Fruit fly (Drosophila melanogaster) whole organism, embryonic: Measurements from ENCODE around the gene CG13359.

Source experiments
- Abd-B ChIP-seq: fragments of 200-800 bp; sonication (Bioruptor generic); optimal IDR thresholded peaks from 2 replicates; lab custom pipeline; 2018; ENCODE audit warnings: missing biosample characterization, mild to moderate bottlenecking, missing genetic modification characterization, moderate library complexity
- Asciz ChIP-seq: fragments of 200-800 bp; sonication (Bioruptor generic); optimal IDR thresholded peaks from 2 replicates; lab custom pipeline; 2017; ENCODE audit warnings: missing biosample characterization, mild to moderate bottlenecking, missing genetic modification characterization, missing genetic modification reagents
- CG10209 ChIP-seq: fragments of 200-800 bp; sonication (Bioruptor generic); optimal IDR thresholded peaks from 3 replicates; lab custom pipeline; 2017; ENCODE audit warnings: missing biosample characterization, mild to moderate bottlenecking, missing genetic modification characterization, missing genetic modification reagents
- CG10462 ChIP-seq: fragments of 200-800 bp; sonication (Bioruptor generic); optimal IDR thresholded peaks from 2 replicates; lab custom pipeline; 2016; ENCODE audit warnings: missing biosample characterization, missing genetic modification characterization
- CG12391 ChIP-seq: fragments of 200-800 bp; sonication (Bioruptor generic); optimal IDR thresholded peaks from 3 replicates; lab custom pipeline; 2018; ENCODE audit warnings: missing biosample characterization, mild to moderate bottlenecking, missing genetic modification characterization, moderate library complexity
- CG13287 ChIP-seq: fragments of 200-800 bp; sonication (Bioruptor generic); IDR thresholded peaks from 2 replicates; pipeline ENCODE4 v1.3.6; 2022; ENCODE audit warnings: missing biosample characterization, missing genetic modification characterization; ENCODE audit not compliant: partially characterized antibody
- CG14860 ChIP-seq: fragments of 200-800 bp; sonication (Bioruptor generic); IDR thresholded peaks from 3 replicates; pipeline ENCODE4 v1.3.6; 2022; ENCODE audit warnings: missing biosample characterization, missing genetic modification characterization; ENCODE audit not compliant: partially characterized antibody
- CG15073 ChIP-seq: fragments of 200-800 bp; sonication (Bioruptor generic); optimal IDR thresholded peaks from 2 replicates; lab custom pipeline; 2016; ENCODE audit warnings: missing biosample characterization, missing genetic modification characterization
- CG17359 ChIP-seq: fragments of 200-800 bp; sonication (Bioruptor generic); optimal IDR thresholded peaks from 3 replicates; lab custom pipeline; 2018; ENCODE audit warnings: missing biosample characterization, mild to moderate bottlenecking, missing genetic modification characterization, moderate library complexity
- CG17361 ChIP-seq: fragments of 200-800 bp; sonication (Bioruptor generic); IDR thresholded peaks from 3 replicates; pipeline ENCODE4 v1.3.6; 2022; ENCODE audit warnings: missing biosample characterization, missing genetic modification characterization
- CG2199 ChIP-seq: fragments of 200-800 bp; sonication (Bioruptor generic); IDR thresholded peaks from 3 replicates; pipeline ENCODE4 v1.3.6; 2022; ENCODE audit warnings: missing biosample characterization, missing genetic modification characterization
- CG31224 ChIP-seq: fragments of 200-800 bp; sonication (Bioruptor generic); IDR thresholded peaks from 2 replicates; pipeline ENCODE4 v1.3.6; 2022; ENCODE audit warnings: missing biosample characterization, missing genetic modification characterization
- CG32772 ChIP-seq: fragments of 200-800 bp; sonication (Bioruptor generic); IDR thresholded peaks from 2 replicates; pipeline ENCODE4 v1.3.6; 2022; ENCODE audit warnings: missing biosample characterization, missing genetic modification characterization
- CG3281 ChIP-seq: fragments of 200-800 bp; sonication (Bioruptor generic); optimal IDR thresholded peaks from 3 replicates; lab custom pipeline; 2017; ENCODE audit warnings: missing biosample characterization, mild to moderate bottlenecking, missing genetic modification characterization
- CG3847 ChIP-seq: fragments of 200-800 bp; sonication (Bioruptor generic); IDR thresholded peaks from 2 replicates; pipeline ENCODE4 v1.3.6; 2022; ENCODE audit warnings: missing biosample characterization, missing genetic modification characterization
- CG4360 ChIP-seq: fragments of 200-800 bp; sonication (Bioruptor generic); IDR thresholded peaks from 2 replicates; pipeline ENCODE4 v1.3.6; 2022; ENCODE audit warnings: missing biosample characterization, missing genetic modification characterization
- CG7963 ChIP-seq: fragments of 200-800 bp; sonication (Bioruptor generic); IDR thresholded peaks from 3 replicates; pipeline ENCODE4 v1.3.6; 2022; ENCODE audit warnings: missing biosample characterization, missing genetic modification characterization; ENCODE audit not compliant: partially characterized antibody
- CG8089 ChIP-seq: fragments of 200-800 bp; sonication (Bioruptor generic); optimal IDR thresholded peaks from 3 replicates; lab custom pipeline; 2016; ENCODE audit warnings: missing biosample characterization, missing genetic modification characterization
- D ChIP-seq, 2 experiments: fragments of 200-800 bp in 1 of 2; fragments of >200 bp in 1 of 2; sonication (Bioruptor generic) in 1 of 2; optimal IDR thresholded peaks; 2 replicates in 1 of 2; 3 replicates in 1 of 2; lab custom pipeline; 2017; ENCODE audit warnings: mild to moderate bottlenecking in 1 of 2, missing biosample characterization in 1 of 2, missing genetic modification characterization in 1 of 2, missing genetic modification reagents in 1 of 2
- Doc3 ChIP-seq: fragments of 200-800 bp; sonication (Bioruptor generic); IDR thresholded peaks from 3 replicates; pipeline ENCODE4 v1.3.6; 2022; ENCODE audit warnings: missing biosample characterization, missing genetic modification characterization; ENCODE audit not compliant: partially characterized antibody
- Dp ChIP-seq: fragments of 200-800 bp; sonication (Bioruptor generic); optimal IDR thresholded peaks from 2 replicates; lab custom pipeline; 2018; ENCODE audit warnings: missing biosample characterization, mild to moderate bottlenecking, missing genetic modification characterization, moderate library complexity
- E2f1 ChIP-seq: fragments of 200-800 bp; sonication (Bioruptor generic); IDR thresholded peaks from 2 replicates; pipeline ENCODE4 v1.3.6; 2022; ENCODE audit warnings: missing biosample characterization, missing genetic modification characterization
- Fer2 ChIP-seq: fragments of 200-800 bp; sonication (Bioruptor generic); optimal IDR thresholded peaks from 2 replicates; lab custom pipeline; 2018; ENCODE audit warnings: missing biosample characterization, mild to moderate bottlenecking, missing genetic modification characterization, moderate library complexity
- Gsc ChIP-seq: fragments of 200-800 bp; sonication (Bioruptor generic); IDR thresholded peaks from 2 replicates; pipeline ENCODE4 v1.3.6; 2022; ENCODE audit warnings: missing biosample characterization, missing genetic modification characterization
- Jarid2 ChIP-seq: fragments of 200-800 bp; sonication (Bioruptor generic); optimal IDR thresholded peaks from 3 replicates; lab custom pipeline; 2017; ENCODE audit warnings: mild to moderate bottlenecking, missing biosample characterization, missing genetic modification reagents, missing genetic modification characterization
- MTF-1 ChIP-seq: fragments of 200-800 bp; sonication (Bioruptor generic); optimal IDR thresholded peaks from 2 replicates; lab custom pipeline; 2018; ENCODE audit warnings: missing biosample characterization, mild to moderate bottlenecking, missing genetic modification characterization, borderline replicate concordance
- Med ChIP-seq: fragments of 200-800 bp; sonication (Bioruptor generic); peaks from one replicate; lab custom pipeline; 2016; ENCODE audit warnings: missing biosample characterization, missing genetic modification characterization, mild to moderate bottlenecking, inconsistent platforms, moderate library complexity
- NK7.1 ChIP-seq: fragments of 200-800 bp; sonication (Bioruptor generic); optimal IDR thresholded peaks from 3 replicates; lab custom pipeline; 2016; ENCODE audit warnings: missing biosample characterization, missing genetic modification characterization
- Nf-YA ChIP-seq: fragments of 200-800 bp; sonication (Bioruptor generic); IDR thresholded peaks from 2 replicates; pipeline ENCODE4 v1.3.6; 2022; ENCODE audit warnings: missing biosample characterization, missing genetic modification characterization
- Stat92E ChIP-seq, 3 experiments: fragments of >200 bp in 2 of 3; fragments of 200-800 bp in 1 of 3; sonication (Bioruptor generic) in 1 of 3; optimal IDR thresholded peaks; 2 replicates each; lab custom pipeline; 2017 to 2019; ENCODE audit warnings: missing biosample characterization in 3 of 3, missing genetic modification characterization in 3 of 3, mild to moderate bottlenecking in 1 of 3, moderate library complexity in 1 of 3
- Xrp1 ChIP-seq: fragments of 200-800 bp; sonication (Bioruptor generic); IDR thresholded peaks from 2 replicates; pipeline ENCODE4 v1.3.6; 2022; ENCODE audit warnings: missing biosample characterization, missing genetic modification characterization
- amos ChIP-seq: fragments of 200-800 bp; sonication (Bioruptor generic); IDR thresholded peaks from 2 replicates; pipeline ENCODE4 v1.3.6; 2022; ENCODE audit warnings: missing biosample characterization, missing genetic modification characterization; ENCODE audit not compliant: partially characterized antibody
- aop ChIP-seq: fragments of 200-800 bp; sonication (Bioruptor generic); IDR thresholded peaks from 2 replicates; pipeline ENCODE4 v1.3.6; 2022; ENCODE audit warnings: missing biosample characterization, missing genetic modification characterization
- bcd ChIP-seq: fragments of 200-800 bp; sonication (Bioruptor generic); optimal IDR thresholded peaks from 2 replicates; lab custom pipeline; 2017; ENCODE audit warnings: missing biosample characterization, mild to moderate bottlenecking, missing genetic modification characterization
- dpn ChIP-seq, 2 experiments: fragments of 200-800 bp; sonication (Bioruptor generic); optimal IDR thresholded peaks; 3 replicates each; lab custom pipeline; 2016; ENCODE audit warnings: missing biosample characterization in 2 of 2, missing genetic modification characterization in 2 of 2
- gfzf ChIP-seq: fragments of 200-800 bp; sonication (Bioruptor generic); optimal IDR thresholded peaks from 2 replicates; lab custom pipeline; 2016; ENCODE audit warnings: missing biosample characterization, mild to moderate bottlenecking, missing genetic modification characterization, moderate library complexity
- h ChIP-seq: fragments of >200 bp; optimal IDR thresholded peaks from 2 replicates; lab custom pipeline; 2017
- lab ChIP-seq: fragments of 200-800 bp; sonication (Bioruptor generic); optimal IDR thresholded peaks from 3 replicates; lab custom pipeline; 2017; ENCODE audit warnings: missing biosample characterization, missing genetic modification characterization, mild to moderate bottlenecking, moderate library complexity, missing genetic modification reagents
- lbe ChIP-seq: fragments of 200-800 bp; sonication (Bioruptor generic); optimal IDR thresholded peaks from 2 replicates; lab custom pipeline; 2016; ENCODE audit warnings: missing biosample characterization, mild to moderate bottlenecking, missing genetic modification characterization
- nerfin-2 ChIP-seq: fragments of 200-800 bp; sonication (Bioruptor generic); IDR thresholded peaks from 2 replicates; pipeline ENCODE4 v1.3.6; 2022; ENCODE audit warnings: missing biosample characterization, missing genetic modification characterization; ENCODE audit not compliant: partially characterized antibody
- p53 ChIP-seq: fragments of 200-800 bp; sonication (Bioruptor generic); optimal IDR thresholded peaks from 2 replicates; lab custom pipeline; 2016; ENCODE audit warnings: missing biosample characterization, missing genetic modification characterization
- sens ChIP-seq: fragments of 200-800 bp; sonication (Bioruptor generic); peaks from one replicate; lab custom pipeline; 2016; ENCODE audit warnings: missing biosample characterization, missing genetic modification characterization
- trem ChIP-seq: fragments of 200-800 bp; optimal IDR thresholded peaks from 3 replicates; lab custom pipeline; 2019; ENCODE audit warnings: missing biosample characterization, mild to moderate bottlenecking, missing genetic modification characterization, moderate library complexity
- wdn ChIP-seq: fragments of 200-800 bp; sonication (Bioruptor generic); IDR thresholded peaks from 2 replicates; pipeline ENCODE4 v1.3.6; 2022; ENCODE audit warnings: missing biosample characterization, missing genetic modification characterization
- zen ChIP-seq: fragments of 200-800 bp; sonication (Bioruptor generic); optimal IDR thresholded peaks from 3 replicates; lab custom pipeline; 2018; ENCODE audit warnings: missing biosample characterization, mild to moderate bottlenecking, missing genetic modification characterization, moderate library complexity
- zen2 ChIP-seq: fragments of 200-800 bp; sonication (Bioruptor generic); IDR thresholded peaks from 3 replicates; pipeline ENCODE4 v1.3.6; 2022; ENCODE audit warnings: missing biosample characterization, missing genetic modification characterization; ENCODE audit not compliant: partially characterized antibody

CG13359 gene

dm6 chrX:762047-762446 lies 41.2 kb downstream of the CG13359 start:
- no peak for TF ChIP-seq Doc3 (GFP tag; lab: Robert Waterston, UW)
- TF ChIP-seq CG14860 (GFP tag; lab: Robert Waterston, UW) = no peak
- TF ChIP-seq sens (GFP tag; lab: Kevin White, UChicago) = peak; percentile 63
- TF ChIP-seq Med (GFP tag; lab: Kevin White, UChicago) = peak; percentile 71
- no peak for TF ChIP-seq NK7.1
- TF ChIP-seq CG7963 = no peak
- TF ChIP-seq wdn (GFP tag; lab: Robert Waterston, UW) = no peak

dm6 chrX:758892-759621 lies 44.2 kb downstream of the CG13359 start, which contains the start of gene CG5273:
TSS of gene CG5273 (plus strand) at chrX:759594.
- TF ChIP-seq CG32772 (no peak), CG17361 (GFP tag; lab: Robert Waterston, UW) (peak; percentile 38; the same call in 2 of the 3 replicates), CG2199 (GFP tag; lab: Robert Waterston, UW) (no peak), CG10462 (GFP tag; lab: Kevin White, UChicago) (peak; percentile 84), CG12391 (tag; lab: Kevin White, UChicago) (peak; percentile 37), CG31224 (GFP tag; lab: Robert Waterston, UW) (peak; percentile 98), zen2 (GFP tag; lab: Robert Waterston, UW) (peak; percentile 90), Abd-B (GFP tag; lab: Kevin White, UChicago) (peak; percentile 60), D (optimal IDR thresholded peaks at IDR 0.05; lab: Kevin White, UChicago) (no peak), D (GFP tag; optimal IDR thresholded peaks at IDR 0.05; lab: Kevin White, UChicago) (no peak), amos (GFP tag; lab: Robert Waterston, UW) (peak; percentile 97), Asciz (peak; percentile 0), CG4360 (no peak), CG13287 (GFP tag; lab: Robert Waterston, UW) (peak; percentile 95), Xrp1 (GFP tag; lab: Robert Waterston, UW) (peak; percentile 51; the same call in 1 of the 2 replicates), CG10209 (GFP tag; lab: Kevin White, UChicago) (peak; percentile 1), Stat92E (GFP tag; optimal IDR thresholded peaks at IDR 0.05; lab: Kevin White, UChicago) (peak in 1 of 3 experiments; percentile 84), bcd (GFP tag; lab: Kevin White, UChicago) (peak; percentile 1), lbe (GFP tag; lab: Kevin White, UChicago) (peak; percentile 45), Gsc (GFP tag; lab: Robert Waterston, UW) (no peak), MTF-1 (GFP tag; lab: Kevin White, UChicago) (peak; percentile 7), zen (peak; percentile 38), Nf-YA (GFP tag; lab: Robert Waterston, UW) (0 out of 2 replicates have a peak, but pooled peaks have one; percentile 32), h (lab: Kevin White, UChicago) (no peak), CG8089 (GFP tag; lab: Kevin White, UChicago) (no peak), Jarid2 (GFP tag; lab: Kevin White, UChicago) (peak; percentile 13), CG3281 (GFP tag; lab: Kevin White, UChicago) (peak; percentile 13), gfzf (GFP tag; lab: Kevin White, UChicago) (peak; percentile 98), E2f1 (GFP tag; lab: Robert Waterston, UW) (0 out of 2 replicates have a peak, but pooled peaks have one; percentile 9), nerfin-2 (GFP tag; lab: Robert Waterston, UW) (peak; percentile 74), CG15073 (GFP tag; lab: Kevin White, UChicago) (no peak), lab (GFP tag; lab: Kevin White, UChicago) (peak; percentile 64), trem (tag; lab: Kevin White, UChicago) (peak; percentile 76), CG3847 (GFP tag; lab: Robert Waterston, UW) (peak; percentile 61; the same call in 1 of the 2 replicates), CG17359 (tag; lab: Kevin White, UChicago) (no peak), Fer2 (tag; lab: Kevin White, UChicago) (no peak), p53 (GFP tag; lab: Kevin White, UChicago) (peak; percentile 39), dpn (GFP tag; optimal IDR thresholded peaks at IDR 0.05; lab: Kevin White, UChicago) (peak in 1 of 2 experiments; percentile 18), Dp (GFP tag; lab: Kevin White, UChicago) (peak; percentile 56), aop (GFP tag; lab: Robert Waterston, UW) (no peak)
